Worm (Caenorhabditis elegans) whole organism, L2 larva: ENCODE results near the gene srbc-79.
"Not testable (repeated sequence)": the region's sequence is repeated elsewhere in the genome, so short reads cannot be mapped to it uniquely, and the experiment has no call there.

Experiments used
- C34F6.9 ChIP-seq: fragments of 150-350 bp; optimal IDR thresholded peaks from 2 replicates; lab custom pipeline; 2014; ENCODE audit warnings: missing biosample characterization, missing genetic modification characterization
- F13H6.1 ChIP-seq: sonication (generic microtip); optimal IDR thresholded peaks from 2 replicates; lab custom pipeline; 2016; ENCODE audit warnings: missing genetic modification characterization, missing compliant biosample characterization
- Y55F3AM.14 ChIP-seq: fragments of 200-800 bp; sonication (Bioruptor generic); optimal IDR thresholded peaks from 2 replicates; lab custom pipeline; 2018; ENCODE audit warnings: mild to moderate bottlenecking, missing genetic modification characterization, missing compliant biosample characterization
- ZK546.5 ChIP-seq: sonication (generic microtip); optimal IDR thresholded peaks from 2 replicates; lab custom pipeline; 2017; ENCODE audit warnings: missing biosample characterization, missing genetic modification characterization
- alr-1 ChIP-seq: fragments of 150-350 bp; optimal IDR thresholded peaks from 2 replicates; lab custom pipeline; 2014; ENCODE audit warnings: missing biosample characterization, missing genetic modification characterization
- ama-1 ChIP-seq: fragments of 150-350 bp; optimal IDR thresholded peaks from 2 replicates; lab custom pipeline; 2018; ENCODE audit warnings: inconsistent platforms
- ceh-82 ChIP-seq: fragments of 150-350 bp; optimal IDR thresholded peaks from 2 replicates; lab custom pipeline; 2014; ENCODE audit warnings: missing biosample characterization, missing genetic modification characterization
- crh-2 ChIP-seq: sonication (generic microtip); optimal IDR thresholded peaks from 2 replicates; lab custom pipeline; 2017; ENCODE audit warnings: missing biosample characterization, missing genetic modification characterization
- dmd-4 ChIP-seq: sonication (generic microtip); optimal IDR thresholded peaks from 2 replicates; lab custom pipeline; 2017; ENCODE audit warnings: missing biosample characterization, missing genetic modification characterization
- egl-27 ChIP-seq: sonication (generic microtip); optimal IDR thresholded peaks from 3 replicates; lab custom pipeline; 2017; ENCODE audit warnings: missing biosample characterization, missing genetic modification reagents, missing genetic modification characterization
- elt-1 ChIP-seq: fragments of 150-350 bp; optimal IDR thresholded peaks from 2 replicates; lab custom pipeline; 2014; ENCODE audit warnings: missing biosample characterization, missing genetic modification characterization
- elt-3 ChIP-seq: sonication (generic microtip); optimal IDR thresholded peaks from 2 replicates; lab custom pipeline; 2017; ENCODE audit warnings: missing biosample characterization, missing genetic modification characterization
- fos-1 ChIP-seq: fragments of 150-350 bp; optimal IDR thresholded peaks from 2 replicates; lab custom pipeline; 2014; ENCODE audit warnings: missing biosample characterization, missing genetic modification characterization
- gmeb-1 ChIP-seq: fragments of 150-350 bp; optimal IDR thresholded peaks from 2 replicates; lab custom pipeline; 2014; ENCODE audit warnings: missing biosample characterization, missing genetic modification characterization
- lin-11 ChIP-seq: fragments of 150-350 bp; sonication (generic microtip); optimal IDR thresholded peaks from 2 replicates; lab custom pipeline; 2014; ENCODE audit warnings: missing biosample characterization, missing genetic modification characterization, inconsistent platforms, mixed read lengths
- lin-13 ChIP-seq: fragments of 150-350 bp; optimal IDR thresholded peaks from 2 replicates; lab custom pipeline; 2014; ENCODE audit warnings: missing biosample characterization, missing genetic modification reagents, missing genetic modification characterization
- lsy-2 ChIP-seq, 2 experiments: fragments of 150-350 bp in 1 of 2; sonication (generic microtip) in 1 of 2; optimal IDR thresholded peaks; 2 replicates each; lab custom pipeline; 2014 to 2017; ENCODE audit warnings: missing biosample characterization in 2 of 2, missing genetic modification characterization in 2 of 2
- mab-5 ChIP-seq: fragments of 150-350 bp; optimal IDR thresholded peaks from 2 replicates; lab custom pipeline; 2014; ENCODE audit warnings: missing biosample characterization, missing genetic modification characterization
- mbf-1 ChIP-seq: sonication (generic microtip); optimal IDR thresholded peaks from 2 replicates; lab custom pipeline; 2017; ENCODE audit warnings: missing biosample characterization, missing genetic modification characterization
- mdl-1 ChIP-seq, 2 experiments: fragments of 150-350 bp in 1 of 2; sonication (generic microtip) in 1 of 2; optimal IDR thresholded peaks; 2 replicates each; lab custom pipeline; 2017; ENCODE audit warnings: missing biosample characterization in 2 of 2, missing genetic modification characterization in 2 of 2
- nhr-10 ChIP-seq: sonication (generic microtip); optimal IDR thresholded peaks from 2 replicates; lab custom pipeline; 2017; ENCODE audit warnings: missing biosample characterization, missing genetic modification characterization
- nhr-11 ChIP-seq: fragments of 150-350 bp; optimal IDR thresholded peaks from 2 replicates; lab custom pipeline; 2014; ENCODE audit warnings: missing biosample characterization, missing genetic modification characterization
- nhr-12 ChIP-seq: fragments of 150-350 bp; optimal IDR thresholded peaks from 2 replicates; lab custom pipeline; 2014; ENCODE audit warnings: missing biosample characterization, missing genetic modification characterization
- nhr-23 ChIP-seq: fragments of 150-350 bp; optimal IDR thresholded peaks from 2 replicates; lab custom pipeline; 2014; ENCODE audit warnings: missing biosample characterization, missing genetic modification reagents, missing genetic modification characterization
- nhr-25 ChIP-seq: fragments of 150-350 bp; sonication (generic microtip); optimal IDR thresholded peaks from 3 replicates; lab custom pipeline; 2014; ENCODE audit warnings: missing biosample characterization, missing genetic modification characterization
- nhr-6 ChIP-seq: fragments of 150-350 bp; optimal IDR thresholded peaks from 2 replicates; lab custom pipeline; 2014; ENCODE audit warnings: missing biosample characterization, missing genetic modification characterization
- nhr-77 ChIP-seq: fragments of 150-350 bp; optimal IDR thresholded peaks from 2 replicates; lab custom pipeline; 2014; ENCODE audit warnings: missing biosample characterization, missing genetic modification characterization
- peb-1 ChIP-seq: fragments of 150-350 bp; optimal IDR thresholded peaks from 2 replicates; lab custom pipeline; 2014; ENCODE audit warnings: missing biosample characterization, missing genetic modification characterization
- sem-4 ChIP-seq: fragments of 150-350 bp; optimal IDR thresholded peaks from 2 replicates; lab custom pipeline; 2014; ENCODE audit warnings: missing biosample characterization, missing genetic modification reagents, missing genetic modification characterization
- skn-1 ChIP-seq: sonication (generic microtip); optimal IDR thresholded peaks from 2 replicates; lab custom pipeline; 2017; ENCODE audit warnings: missing biosample characterization, missing genetic modification characterization
- sma-3 ChIP-seq: sonication (generic microtip); optimal IDR thresholded peaks from 2 replicates; lab custom pipeline; 2016; ENCODE audit warnings: missing genetic modification reagents, missing genetic modification characterization, missing compliant biosample characterization
- sma-9 ChIP-seq, 2 experiments: fragments of 150-350 bp in 1 of 2; sonication (generic microtip) in 1 of 2; optimal IDR thresholded peaks; 2 replicates each; lab custom pipeline; 2014 to 2016; ENCODE audit warnings: missing genetic modification characterization in 2 of 2, mild to moderate bottlenecking in 1 of 2, missing biosample characterization in 1 of 2, missing compliant biosample characterization in 1 of 2, missing genetic modification reagents in 1 of 2, moderate library complexity in 1 of 2
- snpc-4 ChIP-seq: fragments of 150-350 bp; optimal IDR thresholded peaks from 2 replicates; lab custom pipeline; 2014; ENCODE audit warnings: missing biosample characterization, missing genetic modification characterization
- unc-39 ChIP-seq: fragments of 150-350 bp; optimal IDR thresholded peaks from 2 replicates; lab custom pipeline; 2014; ENCODE audit warnings: missing biosample characterization, missing genetic modification characterization
- unc-55 ChIP-seq: fragments of 150-350 bp; sonication (generic microtip); optimal IDR thresholded peaks from 3 replicates; lab custom pipeline; 2014; ENCODE audit warnings: missing biosample characterization, missing genetic modification reagents, missing genetic modification characterization
- unc-62 ChIP-seq: fragments of 150-350 bp; optimal IDR thresholded peaks from 2 replicates; lab custom pipeline; 2014; ENCODE audit warnings: missing biosample characterization, missing genetic modification reagents, missing genetic modification characterization
- ztf-1 ChIP-seq: fragments of 200-800 bp; sonication (Bioruptor generic); conservative IDR thresholded peaks from 2 replicates; pipeline ENCODE4 v1.3.6; 2022; ENCODE audit warnings: missing genetic modification characterization, missing compliant biosample characterization
- ztf-11 ChIP-seq: sonication (generic microtip); optimal IDR thresholded peaks from 2 replicates; lab custom pipeline; 2017; ENCODE audit warnings: missing biosample characterization, missing genetic modification characterization
- ztf-4 ChIP-seq: fragments of 150-350 bp; optimal IDR thresholded peaks from 2 replicates; lab custom pipeline; 2014; ENCODE audit warnings: missing biosample characterization, missing genetic modification characterization

The srbc-79 gene

ce11 chrV:20514483-20514882 lies 22.2 kb upstream of the srbc-79 start:
- TF ChIP-seq Y55F3AM.14 (GFP tag; lab: Kevin White, UChicago) (no peak), fos-1 (tag; lab: Kevin White, UChicago) (peak; percentile 63), nhr-6 (tag; lab: Kevin White, UChicago) (no peak), ZK546.5 (no peak), unc-55 (GFP tag; lab: Kevin White, UChicago) (no peak), nhr-10 (tag; lab: Kevin White, UChicago) (no peak), sma-3 (no peak)
- TF ChIP-seq, all 48 proteins: peak for 1

- TF ChIP-seq elt-1 (tag; lab: Kevin White, UChicago); lsy-2 (tag; optimal IDR thresholded peaks at IDR 0.05; lab: Kevin White, UChicago); ama-1 (lab: Kevin White, UChicago): not testable (repeated sequence)
Observed at ce11 chrV:20513661-20514060, 21.4 kb upstream of the srbc-79 start, which contains the start of gene Y38H6C.8. TSS of gene Y38H6C.8 (plus strand) at chrV:20513961.

- no peak for TF ChIP-seq mdl-1 (tag; optimal IDR thresholded peaks at IDR 0.05; lab: Kevin White, UChicago)
- TF ChIP-seq mbf-1 (tag; lab: Kevin White, UChicago) = no peak
- no peak for TF ChIP-seq ztf-4 (tag; lab: Kevin White, UChicago)
- TF ChIP-seq nhr-12 (tag; lab: Kevin White, UChicago) = no peak
- no peak for TF ChIP-seq crh-2 (tag; lab: Kevin White, UChicago)
- TF ChIP-seq unc-62 (GFP tag; lab: Kevin White, UChicago) = no peak
- TF ChIP-seq skn-1 = no peak
- no peak for TF ChIP-seq fos-1 (tag; lab: Kevin White, UChicago)
- TF ChIP-seq gmeb-1 (tag; lab: Kevin White, UChicago) = no peak
- no peak for TF ChIP-seq F13H6.1
- TF ChIP-seq sem-4 (tag; lab: Kevin White, UChicago) = no peak
Observed at ce11 chrV:20509427-20509826, 17.1 kb upstream of the srbc-79 start.

ce11 chrV:20506542-20506941 lies 14.3 kb upstream of the srbc-79 start:
- no peak for TF ChIP-seq egl-27 (tag; lab: Kevin White, UChicago)
- no peak for TF ChIP-seq skn-1
- no peak for TF ChIP-seq nhr-23 (tag; lab: Kevin White, UChicago)
- TF ChIP-seq peb-1 (tag; lab: Kevin White, UChicago) = no peak
- no peak for TF ChIP-seq alr-1 (tag; lab: Kevin White, UChicago)
- no peak for TF ChIP-seq sma-9 (GFP tag; optimal IDR thresholded peaks at IDR 0.05; lab: Kevin White, UChicago)
- TF ChIP-seq sma-9 (tag; optimal IDR thresholded peaks at IDR 0.05; lab: Kevin White, UChicago) = no peak
- TF ChIP-seq sma-3 = no peak
- TF ChIP-seq fos-1 (tag; lab: Kevin White, UChicago) = no peak
- TF ChIP-seq nhr-77 (tag; lab: Kevin White, UChicago) = no peak
- TF ChIP-seq lin-11 (tag; lab: Kevin White, UChicago) = no peak
- no peak for TF ChIP-seq nhr-25 (tag; lab: Kevin White, UChicago)
- TF ChIP-seq nhr-6 (tag; lab: Kevin White, UChicago) = no peak
- no peak for TF ChIP-seq nhr-12 (tag; lab: Kevin White, UChicago)
- TF ChIP-seq ceh-82 (tag; lab: Kevin White, UChicago) = no peak
- no peak for TF ChIP-seq dmd-4 (tag; lab: Kevin White, UChicago)
- TF ChIP-seq elt-1 (tag; lab: Kevin White, UChicago) = no peak

DNA sequence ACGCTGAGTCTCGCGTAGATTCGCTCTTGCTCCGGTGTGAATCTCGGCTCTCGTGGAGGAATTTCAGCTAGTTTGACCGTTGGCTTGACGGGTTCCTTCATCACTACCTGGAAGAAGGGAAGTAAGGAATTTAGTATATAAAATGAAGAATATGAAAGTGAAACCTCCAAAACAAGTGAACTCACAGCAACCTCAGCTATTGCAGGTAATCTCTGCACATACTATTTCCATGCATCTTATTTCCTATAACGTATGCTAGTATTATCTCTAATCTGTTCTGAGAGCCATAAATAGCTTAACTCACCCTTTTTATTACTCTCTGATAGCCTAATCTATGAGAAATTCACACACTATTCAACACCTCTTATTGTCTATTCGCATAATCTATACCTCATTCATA lies 12.7 kb upstream of the srbc-79 start, which contains the start of gene Y38H6C.4:
Y38H6C.4 (minus strand) TSS at position 101 of the 400 bp plus-strand sequence.
- no peak for TF ChIP-seq snpc-4 (tag; lab: Kevin White, UChicago)
- TF ChIP-seq ztf-11 (tag; lab: Kevin White, UChicago) = no peak
- no peak for TF ChIP-seq C34F6.9 (tag; lab: Kevin White, UChicago)
- no peak for TF ChIP-seq dmd-4 (tag; lab: Kevin White, UChicago)
- TF ChIP-seq ZK546.5 = no peak
- TF ChIP-seq lin-13 = no peak
- TF ChIP-seq F13H6.1 = no peak
- no peak for TF ChIP-seq ztf-1 (GFP tag; lab: Robert Waterston, UW)
- TF ChIP-seq nhr-77 (tag; lab: Kevin White, UChicago) = no peak
- TF ChIP-seq fos-1 (tag; lab: Kevin White, UChicago) = no peak
- TF ChIP-seq unc-39 (tag; lab: Kevin White, UChicago) = no peak
- no peak for TF ChIP-seq mab-5 (tag; lab: Kevin White, UChicago)
- no peak for TF ChIP-seq sem-4 (tag; lab: Kevin White, UChicago)
- TF ChIP-seq nhr-11 (tag; lab: Kevin White, UChicago) = no peak
- TF ChIP-seq elt-1 (tag; lab: Kevin White, UChicago) = no peak
- TF ChIP-seq elt-3 = no peak
- no peak for TF ChIP-seq lsy-2 (tag; optimal IDR thresholded peaks at IDR 0.05; lab: Kevin White, UChicago)
- no peak for TF ChIP-seq nhr-12 (tag; lab: Kevin White, UChicago)
